Worm (Caenorhabditis elegans): ENCODE measurements around the gene mel-32.
A peak's percentile ranks its signal among the peaks of the same experiment; 100 is the strongest.

Gene mel-32

DNA sequence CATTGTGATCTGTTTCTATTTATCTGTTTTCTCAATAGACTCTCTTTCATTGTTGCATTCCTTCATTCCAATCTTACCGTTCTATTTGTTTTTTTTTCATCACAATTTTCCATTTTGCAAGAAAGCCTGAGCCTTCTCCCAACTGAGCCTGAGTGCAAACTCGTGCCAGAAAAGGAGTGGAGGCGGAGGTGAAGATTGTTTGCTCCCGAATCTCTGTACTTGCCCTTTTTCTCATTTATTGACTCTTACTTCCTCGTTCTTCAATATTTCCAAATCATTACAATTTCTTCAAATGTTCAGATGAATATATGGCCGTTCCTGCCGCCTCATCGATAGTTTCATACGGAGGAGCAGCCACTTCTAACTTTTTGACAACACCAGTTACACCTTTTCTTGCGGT, 36.0 kb downstream of the mel-32 start, which contains the start of gene let-756:
let-756 (plus strand) TSS at position 301 of the 400 bp plus-strand sequence.
- TF ChIP-seq ceh-28 (tag; optimal IDR thresholded peaks at IDR 0.05) (no peak), Y5F2A.4 (GFP tag; optimal IDR thresholded peaks at IDR 0.05) (no peak), mep-1 (tag; optimal IDR thresholded peaks at IDR 0.05) (no peak)

DNA sequence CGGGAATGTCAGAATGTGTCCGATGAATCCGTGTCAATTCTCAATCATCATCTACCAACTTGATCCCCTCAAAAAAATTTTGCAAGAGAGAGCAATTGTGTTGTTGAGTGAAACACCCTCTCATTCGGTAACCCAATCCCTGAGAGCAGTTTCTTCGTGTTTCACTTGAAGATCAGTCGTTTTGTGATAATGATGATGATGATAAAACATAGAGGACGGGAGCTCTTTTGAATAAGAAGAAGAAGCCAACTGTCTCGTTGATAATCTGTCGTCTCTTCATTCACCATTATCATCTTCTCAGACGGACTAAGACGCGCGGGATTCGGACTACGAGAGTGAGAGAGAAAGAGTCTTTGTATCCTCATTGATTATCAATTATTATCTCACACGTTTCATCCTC, 37.7 kb downstream of the mel-32 start:
- TF ChIP-seq Y75B8A.6 (GFP tag; IDR thresholded peaks at IDR 0.05) (no peak), ceh-20 (GFP tag; IDR thresholded peaks at IDR 0.05) (peak; percentile 29; the same call in 1 of the 2 replicates), nhr-6 (tag; optimal IDR thresholded peaks at IDR 0.05) (no peak), lin-1 (GFP tag; IDR thresholded peaks at IDR 0.05) (no peak), hlh-11 (tag; optimal IDR thresholded peaks at IDR 0.05) (peak; percentile 44), nhr-11 (tag; optimal IDR thresholded peaks at IDR 0.05) (peak; percentile 52), ctbp-1 (GFP tag; IDR thresholded peaks at IDR 0.05) (0 out of 2 replicates have a peak, but pooled peaks have one; percentile 27), daf-16 (GFP tag; optimal IDR thresholded peaks at IDR 0.05) (peak in 1 of 2 experiments; percentile 41), daf-16 (tag; optimal IDR thresholded peaks at IDR 0.05) (no peak), unc-130 (GFP tag; optimal IDR thresholded peaks at IDR 0.05) (no peak), lsy-2 (tag; optimal IDR thresholded peaks at IDR 0.05) (no peak), saeg-2 (GFP tag; IDR thresholded peaks at IDR 0.05) (no peak), aha-1 (tag) (no peak), ceh-28 (tag; optimal IDR thresholded peaks at IDR 0.05) (no peak)

DNA sequence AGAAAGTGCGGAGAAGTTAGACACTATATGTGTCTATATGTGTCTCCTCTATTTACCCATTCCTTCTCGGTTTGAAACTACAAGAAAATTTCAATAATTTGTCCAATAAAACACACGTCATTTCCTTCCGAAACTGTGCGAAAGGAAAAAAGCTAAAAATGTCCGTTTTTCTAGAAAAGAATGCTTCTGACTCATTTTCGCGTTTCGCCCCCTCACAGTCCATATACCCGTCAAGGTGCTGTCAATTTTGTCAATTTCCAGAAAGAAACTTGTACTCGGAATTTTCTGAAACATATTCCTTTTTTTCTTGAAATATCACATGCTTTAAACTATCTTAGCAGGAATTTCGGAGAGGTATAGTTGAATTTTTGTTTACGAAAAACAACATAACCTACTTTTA, 40.0 kb downstream of the mel-32 start:
- no peak for TF ChIP-seq fos-1 (tag; optimal IDR thresholded peaks at IDR 0.05)
- no peak for TF ChIP-seq dpl-1 (GFP tag; optimal IDR thresholded peaks at IDR 0.05)
- no peak for TF ChIP-seq ztf-11 (tag; optimal IDR thresholded peaks at IDR 0.05)
- TF ChIP-seq R02D3.7 (tag; optimal IDR thresholded peaks at IDR 0.05) = no peak
- TF ChIP-seq daf-19 (GFP tag; conservative IDR thresholded peaks at IDR 0.05) = no peak
- TF ChIP-seq spr-1 (tag; optimal IDR thresholded peaks at IDR 0.05) = no peak
- no peak for TF ChIP-seq ceh-44 (GFP tag; IDR thresholded peaks at IDR 0.05)
- TF ChIP-seq Y75B8A.6 (GFP tag; IDR thresholded peaks at IDR 0.05) = no peak
- TF ChIP-seq nhr-102 (tag; optimal IDR thresholded peaks at IDR 0.05) = no peak
- no peak for TF ChIP-seq mes-2 (tag; optimal IDR thresholded peaks at IDR 0.05; ENCODE audit: poor library complexity, severe bottlenecking)
- no peak for TF ChIP-seq egl-27 (tag; optimal IDR thresholded peaks at IDR 0.05)
- no peak for TF ChIP-seq snpc-1.2 (GFP tag; IDR thresholded peaks at IDR 0.05)
- TF ChIP-seq lsy-2 (tag; optimal IDR thresholded peaks at IDR 0.05) = no peak
- TF ChIP-seq daf-8 (GFP tag; IDR thresholded peaks at IDR 0.05) = no peak
- TF ChIP-seq arid-1 (GFP tag; conservative IDR thresholded peaks at IDR 0.05) = no peak
- TF ChIP-seq mxl-2 (GFP tag; conservative IDR thresholded peaks at IDR 0.05) = no peak
- TF ChIP-seq ceh-20 (GFP tag; IDR thresholded peaks at IDR 0.05) = no peak
- no peak for TF ChIP-seq dmd-8 (GFP tag; IDR thresholded peaks at IDR 0.05)
- no peak for TF ChIP-seq ZK337.2 (GFP tag; IDR thresholded peaks at IDR 0.05)
- no peak for TF ChIP-seq nhr-28 (tag; optimal IDR thresholded peaks at IDR 0.05)
- TF ChIP-seq tra-1 (GFP tag; IDR thresholded peaks at IDR 0.05) = no peak
- no peak for TF ChIP-seq unc-39 (tag; optimal IDR thresholded peaks at IDR 0.05)
- TF ChIP-seq mdl-1 (tag; optimal IDR thresholded peaks at IDR 0.05) = no peak
- TF ChIP-seq Y5F2A.4 (GFP tag; optimal IDR thresholded peaks at IDR 0.05) = no peak
- TF ChIP-seq aha-1 (tag) = peak; percentile 56
- TF ChIP-seq mdt-29 (GFP tag; IDR thresholded peaks at IDR 0.05) = peak; percentile 34; the same call in 1 of the 2 replicates
- TF ChIP-seq hmg-1.1 (GFP tag; IDR thresholded peaks at IDR 0.05) = no peak
- TF ChIP-seq lin-1 (GFP tag; IDR thresholded peaks at IDR 0.05) = no peak
- TF ChIP-seq unc-62 (GFP tag; optimal IDR thresholded peaks at IDR 0.05 in 1 of 2) = peak in 1 of 2 experiments; percentile 83
- TF ChIP-seq unc-62 (tag; optimal IDR thresholded peaks at IDR 0.05) = no peak
- peak; percentile 67 for TF ChIP-seq dmd-6 (GFP tag; IDR thresholded peaks at IDR 0.05)
